Fruit fly (Drosophila melanogaster) whole organism, pupa: ENCODE measurements around the gene CG31922.

Experiments
- CG10348 ChIP-seq: fragments of 200-800 bp; sonication (Bioruptor generic); IDR thresholded peaks from 2 replicates; pipeline ENCODE4 v1.3.6; 2022; ENCODE audit warnings: missing biosample characterization, missing genetic modification characterization
- CG12605 ChIP-seq: fragments of 200-800 bp; sonication (Bioruptor generic); IDR thresholded peaks from 2 replicates; pipeline ENCODE4 v1.3.6; 2022; ENCODE audit warnings: missing biosample characterization, missing genetic modification characterization
- CG13204 ChIP-seq: fragments of 200-800 bp; sonication (Bioruptor generic); optimal IDR thresholded peaks from 2 replicates; lab custom pipeline; 2018; ENCODE audit warnings: missing biosample characterization, mild to moderate bottlenecking, missing genetic modification characterization, moderate library complexity
- CG14655 ChIP-seq: fragments of 200-800 bp; sonication (Bioruptor generic); optimal IDR thresholded peaks from 3 replicates; lab custom pipeline; 2017; ENCODE audit warnings: mild to moderate bottlenecking, missing biosample characterization, missing genetic modification reagents, missing genetic modification characterization
- CG15710 ChIP-seq: fragments of 200-800 bp; sonication (Bioruptor generic); optimal IDR thresholded peaks from 2 replicates; lab custom pipeline; 2018; ENCODE audit warnings: missing biosample characterization, mild to moderate bottlenecking, missing genetic modification characterization, moderate library complexity
- CG17806 ChIP-seq: fragments of 200-800 bp; sonication (Bioruptor generic); optimal IDR thresholded peaks from 2 replicates; lab custom pipeline; 2018; ENCODE audit warnings: missing biosample characterization, mild to moderate bottlenecking, missing genetic modification characterization, moderate library complexity
- CG32121 ChIP-seq: fragments of 200-800 bp; sonication (Bioruptor generic); IDR thresholded peaks from 2 replicates; pipeline ENCODE4 v1.3.6; 2022; ENCODE audit warnings: missing biosample characterization, missing genetic modification characterization
- CG34367 ChIP-seq: fragments of 200-800 bp; sonication (Bioruptor generic); optimal IDR thresholded peaks from 2 replicates; lab custom pipeline; 2018; ENCODE audit warnings: missing biosample characterization, mild to moderate bottlenecking, missing genetic modification characterization
- CG4496 ChIP-seq: fragments of 200-800 bp; sonication (Bioruptor generic); IDR thresholded peaks from 3 replicates; pipeline ENCODE4 v1.3.6; 2022; ENCODE audit warnings: missing biosample characterization, missing genetic modification characterization
- CG8159 ChIP-seq: fragments of 200-800 bp; sonication (Bioruptor generic); optimal IDR thresholded peaks from 3 replicates; lab custom pipeline; 2018; ENCODE audit warnings: missing biosample characterization, mild to moderate bottlenecking, missing genetic modification characterization, moderate library complexity
- CG8301 ChIP-seq: fragments of 200-800 bp; sonication (Bioruptor generic); optimal IDR thresholded peaks from 2 replicates; lab custom pipeline; 2018; ENCODE audit warnings: missing biosample characterization, mild to moderate bottlenecking, missing genetic modification characterization
- CG9948 ChIP-seq: fragments of 200-800 bp; sonication (Bioruptor generic); optimal IDR thresholded peaks from 2 replicates; lab custom pipeline; 2018; ENCODE audit warnings: missing biosample characterization, mild to moderate bottlenecking, missing genetic modification characterization, moderate library complexity
- D1 ChIP-seq: fragments of 200-800 bp; sonication (Bioruptor generic); optimal IDR thresholded peaks from 2 replicates; lab custom pipeline; 2018; ENCODE audit warnings: missing biosample characterization, mild to moderate bottlenecking, missing genetic modification characterization, moderate library complexity
- EcR ChIP-seq: fragments of 200-800 bp; sonication (Bioruptor generic); optimal IDR thresholded peaks from 3 replicates; lab custom pipeline; 2019; ENCODE audit warnings: missing biosample characterization, missing genetic modification characterization, mild to moderate bottlenecking, moderate library complexity, missing genetic modification reagents
- Pif1A ChIP-seq: fragments of 200-800 bp; sonication (Bioruptor generic); optimal IDR thresholded peaks from 3 replicates; lab custom pipeline; 2016; ENCODE audit warnings: missing biosample characterization, missing genetic modification characterization
- Pif1B ChIP-seq: fragments of 200-800 bp; sonication (Bioruptor generic); optimal IDR thresholded peaks from 3 replicates; lab custom pipeline; 2016; ENCODE audit warnings: missing biosample characterization, missing genetic modification characterization
- Snoo ChIP-seq: fragments of 200-800 bp; sonication (Bioruptor generic); optimal IDR thresholded peaks from 3 replicates; lab custom pipeline; 2017; ENCODE audit warnings: missing biosample characterization, mild to moderate bottlenecking, missing genetic modification characterization, inconsistent platforms
- fd96Ca ChIP-seq: fragments of 200-800 bp; sonication (Bioruptor generic); IDR thresholded peaks from 3 replicates; pipeline ENCODE4 v1.3.6; 2022; ENCODE audit warnings: missing biosample characterization, missing genetic modification characterization
- gl ChIP-seq: fragments of 200-800 bp; sonication (Bioruptor generic); optimal IDR thresholded peaks from 2 replicates; lab custom pipeline; 2018; ENCODE audit warnings: missing biosample characterization, mild to moderate bottlenecking, missing genetic modification characterization
- rn ChIP-seq: fragments of 200-800 bp; sonication (Bioruptor generic); IDR thresholded peaks from 2 replicates; pipeline ENCODE4 v1.3.6; 2022; ENCODE audit warnings: missing biosample characterization, missing genetic modification characterization

The CG31922 gene

DNA sequence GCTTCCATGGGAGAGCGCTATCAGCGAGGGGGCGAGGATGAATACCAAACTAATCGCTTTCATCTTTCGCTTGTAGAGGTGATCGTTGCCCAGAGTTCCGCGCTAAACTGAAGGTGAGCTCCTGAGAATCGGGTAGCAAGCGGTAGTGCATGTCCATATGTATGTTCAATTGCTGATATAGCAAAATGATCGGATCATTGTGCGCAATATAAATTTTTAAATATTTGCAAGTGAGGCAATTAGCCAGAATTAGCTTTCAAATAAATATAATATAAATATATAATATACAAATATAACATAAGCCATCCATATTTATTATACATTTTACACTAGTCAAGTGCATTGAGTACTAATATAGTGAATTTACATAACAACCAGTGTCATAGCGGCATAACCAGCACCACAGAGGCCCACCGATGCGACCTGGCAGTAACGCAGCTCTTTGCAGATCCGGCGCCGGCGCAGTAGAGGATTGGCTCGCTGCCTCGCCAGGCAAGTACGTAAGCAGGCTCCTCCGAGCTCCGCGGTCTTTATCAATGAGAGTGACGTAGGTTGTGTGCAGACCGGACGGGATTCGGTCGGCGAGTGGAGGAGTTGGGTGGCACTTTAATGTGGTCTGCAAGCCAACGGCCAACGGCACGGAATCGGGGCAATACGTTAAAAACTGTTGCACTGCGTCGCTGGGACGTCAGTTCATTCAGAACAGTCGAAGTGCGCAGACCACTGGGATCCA, 35.8 kb upstream of the CG31922 start, which contains the start of the genes Iris and CG4577:
Gene Iris, minus strand, starts transcription at position 88 of the 733 bp plus-strand sequence.
Gene CG4577, plus strand, starts transcription at position 683 of the 733 bp plus-strand sequence.
- peak; percentile 23 for TF ChIP-seq CG13204 (GFP tag; lab: Kevin White, UChicago)
- TF ChIP-seq CG17806 (tag; lab: Kevin White, UChicago): peak; percentile 2
- no peak for TF ChIP-seq Snoo (tag; lab: Kevin White, UChicago)
- TF ChIP-seq, all 21 proteins: peak for 2

DNA sequence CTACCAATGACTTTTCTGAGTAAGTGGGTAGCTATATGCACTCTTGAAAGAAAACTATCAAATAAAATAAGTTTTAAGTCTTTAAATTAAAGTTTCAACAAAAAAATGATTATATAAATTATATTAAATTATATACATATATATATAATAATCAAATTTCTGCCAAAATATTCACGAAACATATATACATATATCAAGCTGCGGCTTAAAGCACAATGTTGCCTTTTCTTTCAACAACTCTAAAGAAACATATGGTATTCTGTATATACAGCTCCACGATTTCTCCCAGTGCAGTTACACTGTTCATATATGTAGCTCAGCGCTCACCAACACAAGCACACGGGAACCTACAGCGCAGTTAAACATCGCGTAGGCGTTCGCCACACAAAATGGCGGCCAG, 34.5 kb upstream of the CG31922 start:
- TF ChIP-seq EcR (GFP tag; lab: Kevin White, UChicago) (no peak), CG14655 (GFP tag; lab: Kevin White, UChicago) (peak; percentile 29), CG13204 (GFP tag; lab: Kevin White, UChicago) (no peak), CG17806 (tag; lab: Kevin White, UChicago) (no peak), CG8301 (tag; lab: Kevin White, UChicago) (no peak), CG32121 (GFP tag; lab: Robert Waterston, UW) (no peak), D1 (tag; lab: Kevin White, UChicago) (no peak), CG9948 (tag; lab: Kevin White, UChicago) (peak; percentile 29), CG4496 (GFP tag; lab: Robert Waterston, UW) (no peak), CG15710 (tag; lab: Kevin White, UChicago) (peak; percentile 25), CG8159 (tag; lab: Kevin White, UChicago) (peak; percentile 36), Pif1A (GFP tag; lab: Kevin White, UChicago) (no peak), Pif1B (GFP tag; lab: Kevin White, UChicago) (no peak), gl (tag; lab: Kevin White, UChicago) (no peak), CG12605 (GFP tag; lab: Robert Waterston, UW) (no peak), Snoo (tag; lab: Kevin White, UChicago) (no peak)

DNA sequence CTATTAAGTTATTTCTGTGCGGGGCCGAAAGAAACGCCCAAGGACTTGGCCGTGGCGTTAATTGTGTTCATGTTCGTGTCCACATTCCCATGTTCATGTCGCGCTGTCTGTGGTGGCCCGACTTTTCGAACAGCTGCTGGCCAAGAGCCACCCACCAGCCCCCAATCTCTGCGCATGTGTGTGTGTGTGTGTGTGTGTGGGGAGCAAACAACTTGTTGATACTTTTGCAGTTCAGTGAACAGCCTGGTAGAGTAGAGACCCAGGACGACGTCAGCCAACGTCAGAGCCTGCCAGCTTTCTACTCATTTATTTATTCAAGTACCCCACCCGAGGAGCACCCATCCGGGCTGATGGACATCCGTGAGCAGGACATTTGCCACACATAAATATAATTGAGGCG, 33.0 kb upstream of the CG31922 start:
- TF ChIP-seq CG17806 (tag; lab: Kevin White, UChicago) (no peak), CG12605 (GFP tag; lab: Robert Waterston, UW) (peak; percentile 76)
- TF ChIP-seq, all 21 proteins: peak for 1

DNA sequence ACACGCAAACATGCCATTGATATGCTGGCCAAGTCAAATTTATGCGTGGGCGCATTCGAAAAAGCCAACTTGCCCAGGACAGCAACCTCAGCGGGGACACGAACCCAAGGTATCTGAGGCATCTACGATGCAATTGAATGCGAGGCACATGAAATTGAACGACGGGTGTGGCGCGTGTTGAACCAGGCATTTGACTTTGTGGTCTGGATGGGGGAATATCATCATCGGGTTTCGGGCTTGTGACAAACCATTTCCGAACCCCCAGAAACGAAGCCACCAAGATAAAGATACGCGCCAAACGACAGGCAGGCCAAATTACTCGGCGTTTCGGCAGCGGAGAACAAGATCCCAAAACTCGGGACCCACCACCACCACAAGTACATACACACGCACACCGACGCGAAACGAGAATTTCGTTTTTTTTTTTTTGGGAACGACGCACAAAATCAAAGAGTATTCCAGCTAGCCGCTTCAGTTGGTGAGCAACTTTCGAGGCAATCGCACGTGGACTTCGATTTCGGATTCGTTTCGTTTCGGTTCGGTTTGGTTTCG, 27.2 kb upstream of the CG31922 start, which contains the start of gene MFS3:
Gene MFS3, plus strand, starts transcription at position 472 of the 552 bp plus-strand sequence.
- no peak for TF ChIP-seq CG10348 (GFP tag; lab: Robert Waterston, UW)
- peak; percentile 5 for TF ChIP-seq gl (tag; lab: Kevin White, UChicago)
- TF ChIP-seq CG13204 (GFP tag; lab: Kevin White, UChicago): no peak
- TF ChIP-seq CG14655 (GFP tag; lab: Kevin White, UChicago): no peak
- no peak for TF ChIP-seq CG8159 (tag; lab: Kevin White, UChicago)
- no peak for TF ChIP-seq Snoo (tag; lab: Kevin White, UChicago)
- TF ChIP-seq CG4496 (GFP tag; lab: Robert Waterston, UW): peak; percentile 64; the same call in 1 of the 3 replicates
- TF ChIP-seq Pif1A (GFP tag; lab: Kevin White, UChicago): peak; percentile 20
- TF ChIP-seq, all 21 proteins: peak for 3

DNA sequence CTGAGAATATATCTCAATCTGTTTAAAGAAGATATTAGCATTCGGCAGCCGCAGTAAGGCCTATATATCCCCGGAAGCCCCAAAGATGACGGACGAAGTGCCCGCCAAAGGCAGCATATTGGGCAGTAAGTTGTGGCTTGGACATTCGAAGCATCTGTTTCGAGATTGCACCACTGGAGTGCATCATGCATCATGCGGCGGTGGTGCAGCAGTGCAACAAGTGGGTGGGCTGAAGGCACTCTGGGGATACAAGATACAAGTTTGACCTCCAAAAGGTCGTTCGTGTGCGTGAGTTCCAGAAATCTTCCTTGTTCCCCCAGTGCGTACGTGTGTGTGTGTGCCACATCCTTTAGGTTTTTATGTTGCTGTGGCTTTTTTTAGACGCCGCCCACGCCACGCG, 26.7 kb upstream of the CG31922 start:
- TF ChIP-seq CG8159 (tag; lab: Kevin White, UChicago) (no peak), Snoo (tag; lab: Kevin White, UChicago) (no peak), D1 (tag; lab: Kevin White, UChicago) (no peak), EcR (GFP tag; lab: Kevin White, UChicago) (no peak), CG9948 (tag; lab: Kevin White, UChicago) (no peak), rn (no peak), CG12605 (GFP tag; lab: Robert Waterston, UW) (no peak), CG17806 (tag; lab: Kevin White, UChicago) (no peak), CG34367 (no peak), CG32121 (GFP tag; lab: Robert Waterston, UW) (no peak), Pif1B (GFP tag; lab: Kevin White, UChicago) (no peak), CG4496 (GFP tag; lab: Robert Waterston, UW) (no peak), fd96Ca (GFP tag; lab: Robert Waterston, UW) (no peak)
